Fruit fly (Drosophila melanogaster) S2 (cell line): ENCODE results near the gene svp.

Experiments
- CG8478 ChIP-seq: fragments of >200 bp; optimal IDR thresholded peaks from 2 replicates; lab custom pipeline; 2018
- CTCF ChIP-seq, 2 experiments: fragments of >200 bp; optimal IDR thresholded peaks; 2 replicates each; lab custom pipeline; 2018

DNA sequence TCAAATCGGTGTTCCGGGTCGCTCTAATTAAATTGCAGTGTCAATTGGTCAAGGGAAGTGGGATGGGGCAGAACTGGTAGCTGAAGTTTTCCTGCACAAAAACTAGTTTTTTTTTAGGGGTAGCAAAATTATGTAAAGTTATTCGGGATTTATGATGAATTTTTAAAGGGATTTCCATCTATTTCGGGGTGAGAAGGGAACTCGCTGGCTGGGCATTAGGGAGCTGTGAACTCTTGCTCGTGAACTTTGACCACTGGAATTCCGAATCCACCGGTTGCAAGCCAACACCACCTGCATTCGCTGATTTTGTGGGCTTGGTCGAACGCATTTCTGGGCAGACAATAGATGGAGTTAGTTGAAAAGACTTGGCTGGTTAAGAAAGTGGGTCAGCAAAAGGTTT lies 33.3 kb downstream of the svp start:
- TF ChIP-seq CTCF (optimal IDR thresholded peaks at IDR 0.05; lab: Kevin White, UChicago) (no peak), CG8478 (lab: Kevin White, UChicago) (no peak)
